Fruit fly (Drosophila melanogaster) whole organism, embryonic: ENCODE results near the gene CG2993.

Experiments used
- C15 ChIP-seq: fragments of 200-800 bp; sonication (Bioruptor generic); IDR thresholded peaks from 3 replicates; pipeline ENCODE4 v1.3.6; 2022; ENCODE audit warnings: missing biosample characterization, missing genetic modification characterization
- CG11085 ChIP-seq: fragments of 200-800 bp; sonication (Bioruptor generic); IDR thresholded peaks from 2 replicates; pipeline ENCODE4 v1.3.6; 2022; ENCODE audit warnings: missing biosample characterization, missing genetic modification characterization
- CG11696 ChIP-seq: fragments of 200-800 bp; sonication (Bioruptor generic); IDR thresholded peaks from 2 replicates; pipeline ENCODE4 v1.3.6; 2022; ENCODE audit warnings: missing biosample characterization, missing genetic modification characterization
- CG12071 ChIP-seq: fragments of 200-800 bp; sonication (Bioruptor generic); optimal IDR thresholded peaks from 3 replicates; lab custom pipeline; 2018; ENCODE audit warnings: missing biosample characterization, mild to moderate bottlenecking, missing genetic modification characterization
- CG12219 ChIP-seq: fragments of 200-800 bp; sonication (Bioruptor generic); optimal IDR thresholded peaks from 3 replicates; lab custom pipeline; 2018; ENCODE audit warnings: missing biosample characterization, mild to moderate bottlenecking, missing genetic modification characterization
- CG13123 ChIP-seq: fragments of 200-800 bp; sonication (Bioruptor generic); optimal IDR thresholded peaks from 2 replicates; lab custom pipeline; 2016; ENCODE audit warnings: missing biosample characterization, missing genetic modification characterization
- CG1647 ChIP-seq: fragments of 200-800 bp; sonication (Bioruptor generic); optimal IDR thresholded peaks from 3 replicates; lab custom pipeline; 2016; ENCODE audit warnings: missing biosample characterization, missing genetic modification characterization
- CG17359 ChIP-seq: fragments of 200-800 bp; sonication (Bioruptor generic); optimal IDR thresholded peaks from 3 replicates; lab custom pipeline; 2018; ENCODE audit warnings: missing biosample characterization, mild to moderate bottlenecking, missing genetic modification characterization, moderate library complexity
- CG1832 ChIP-seq: fragments of 200-800 bp; sonication (Bioruptor generic); optimal IDR thresholded peaks from 2 replicates; lab custom pipeline; 2017; ENCODE audit warnings: missing biosample characterization, mild to moderate bottlenecking, missing genetic modification characterization, inconsistent platforms
- CG18599 ChIP-seq: fragments of 200-800 bp; sonication (Bioruptor generic); optimal IDR thresholded peaks from 3 replicates; lab custom pipeline; 2017; ENCODE audit warnings: missing biosample characterization, missing genetic modification characterization, mild to moderate bottlenecking, moderate library complexity, missing genetic modification reagents
- CG34376 ChIP-seq: fragments of 200-800 bp; sonication (Bioruptor generic); optimal IDR thresholded peaks from 2 replicates; lab custom pipeline; 2018; ENCODE audit warnings: missing biosample characterization, mild to moderate bottlenecking, missing genetic modification characterization
- CG4707 ChIP-seq: fragments of 200-800 bp; sonication (Bioruptor generic); optimal IDR thresholded peaks from 2 replicates; lab custom pipeline; 2018; ENCODE audit warnings: missing biosample characterization, mild to moderate bottlenecking, missing genetic modification characterization, moderate library complexity
- CG4730 ChIP-seq: fragments of 200-800 bp; sonication (Bioruptor generic); IDR thresholded peaks from 2 replicates; pipeline ENCODE4 v1.3.6; 2022; ENCODE audit warnings: missing biosample characterization, missing genetic modification characterization
- CG5245 ChIP-seq: fragments of 200-800 bp; sonication (Bioruptor generic); optimal IDR thresholded peaks from 3 replicates; lab custom pipeline; 2016; ENCODE audit warnings: missing biosample characterization, missing genetic modification characterization
- CG5953 ChIP-seq: fragments of 200-800 bp; sonication (Bioruptor generic); IDR thresholded peaks from 2 replicates; pipeline ENCODE4 v1.3.6; 2022; ENCODE audit warnings: missing biosample characterization, missing genetic modification characterization
- CG6254 ChIP-seq: fragments of 200-800 bp; sonication (Bioruptor generic); optimal IDR thresholded peaks from 3 replicates; lab custom pipeline; 2017; ENCODE audit warnings: mild to moderate bottlenecking, missing biosample characterization, missing genetic modification reagents, missing genetic modification characterization
- CG7928 ChIP-seq: fragments of 200-800 bp; sonication (Bioruptor generic); optimal IDR thresholded peaks from 2 replicates; lab custom pipeline; 2017; ENCODE audit warnings: missing biosample characterization, mild to moderate bottlenecking, missing genetic modification characterization
- CG8281 ChIP-seq: fragments of 200-800 bp; sonication (Bioruptor generic); optimal IDR thresholded peaks from 2 replicates; lab custom pipeline; 2018; ENCODE audit warnings: missing biosample characterization, mild to moderate bottlenecking, missing genetic modification characterization, moderate library complexity
- CG8924 ChIP-seq: fragments of 200-800 bp; optimal IDR thresholded peaks from 3 replicates; lab custom pipeline; 2019; ENCODE audit warnings: missing biosample characterization, mild to moderate bottlenecking, missing genetic modification characterization, moderate library complexity
- CG9437 ChIP-seq: fragments of 200-800 bp; sonication (Bioruptor generic); optimal IDR thresholded peaks from 2 replicates; lab custom pipeline; 2018; ENCODE audit warnings: missing biosample characterization, mild to moderate bottlenecking, missing genetic modification characterization
- CG9817 ChIP-seq: fragments of 200-800 bp; sonication (Bioruptor generic); optimal IDR thresholded peaks from 2 replicates; lab custom pipeline; 2018; ENCODE audit warnings: missing biosample characterization, mild to moderate bottlenecking, missing genetic modification characterization, moderate library complexity
- CG9932 ChIP-seq: fragments of 200-800 bp; sonication (Bioruptor generic); IDR thresholded peaks from 2 replicates; pipeline ENCODE4 v1.3.6; 2022; ENCODE audit warnings: missing biosample characterization, missing genetic modification characterization
- D ChIP-seq, 2 experiments: fragments of 200-800 bp in 1 of 2; fragments of >200 bp in 1 of 2; sonication (Bioruptor generic) in 1 of 2; optimal IDR thresholded peaks; 2 replicates in 1 of 2; 3 replicates in 1 of 2; lab custom pipeline; 2017; ENCODE audit warnings: mild to moderate bottlenecking in 1 of 2, missing biosample characterization in 1 of 2, missing genetic modification characterization in 1 of 2, missing genetic modification reagents in 1 of 2
- ERR ChIP-seq: fragments of 200-800 bp; sonication (Bioruptor generic); optimal IDR thresholded peaks from 2 replicates; lab custom pipeline; 2016; ENCODE audit warnings: missing biosample characterization, missing genetic modification characterization
- Kr ChIP-seq: fragments of 200-800 bp; sonication (Bioruptor generic); optimal IDR thresholded peaks from 2 replicates; lab custom pipeline; 2017; ENCODE audit warnings: missing biosample characterization, mild to moderate bottlenecking, missing genetic modification characterization
- NC2β ChIP-seq: fragments of 200-800 bp; sonication (Bioruptor generic); optimal IDR thresholded peaks from 2 replicates; lab custom pipeline; 2016; ENCODE audit warnings: missing biosample characterization, missing genetic modification characterization
- NFAT ChIP-seq: fragments of 200-800 bp; sonication (Bioruptor generic); IDR thresholded peaks from 2 replicates; pipeline ENCODE4 v1.3.6; 2022; ENCODE audit warnings: missing biosample characterization, missing genetic modification characterization
- NK7.1 ChIP-seq: fragments of 200-800 bp; sonication (Bioruptor generic); optimal IDR thresholded peaks from 3 replicates; lab custom pipeline; 2016; ENCODE audit warnings: missing biosample characterization, missing genetic modification characterization
- Nf-YA ChIP-seq: fragments of 200-800 bp; sonication (Bioruptor generic); IDR thresholded peaks from 2 replicates; pipeline ENCODE4 v1.3.6; 2022; ENCODE audit warnings: missing biosample characterization, missing genetic modification characterization
- Ptx1 ChIP-seq: fragments of 200-800 bp; sonication (Bioruptor generic); IDR thresholded peaks from 2 replicates; pipeline ENCODE4 v1.3.6; 2022; ENCODE audit warnings: missing biosample characterization, missing genetic modification characterization
- TFAM ChIP-seq: fragments of 200-800 bp; sonication (Bioruptor generic); optimal IDR thresholded peaks from 2 replicates; lab custom pipeline; 2017; ENCODE audit warnings: missing biosample characterization, missing genetic modification characterization, inconsistent platforms
- bsh ChIP-seq, 2 experiments: fragments of 200-800 bp; sonication (Bioruptor generic); optimal IDR thresholded peaks; 2 replicates each; lab custom pipeline; 2017 to 2018; ENCODE audit warnings: mild to moderate bottlenecking in 2 of 2, missing biosample characterization in 2 of 2, missing genetic modification characterization in 2 of 2, moderate library complexity in 1 of 2
- cas ChIP-seq: fragments of 200-800 bp; sonication (Bioruptor generic); IDR thresholded peaks from 2 replicates; pipeline ENCODE4 v1.3.6; 2022; ENCODE audit warnings: missing biosample characterization, missing genetic modification characterization
- dati ChIP-seq: fragments of 200-800 bp; sonication (Bioruptor generic); IDR thresholded peaks from 2 replicates; pipeline ENCODE4 v1.3.6; 2022; ENCODE audit warnings: missing biosample characterization, missing genetic modification characterization
- disco-r ChIP-seq: fragments of 200-800 bp; sonication (Bioruptor generic); optimal IDR thresholded peaks from 2 replicates; lab custom pipeline; 2016; ENCODE audit warnings: missing biosample characterization, missing genetic modification characterization
- dmrt11E ChIP-seq: fragments of 200-800 bp; sonication (Bioruptor generic); optimal IDR thresholded peaks from 3 replicates; lab custom pipeline; 2018; ENCODE audit warnings: missing biosample characterization, mild to moderate bottlenecking, missing genetic modification characterization, moderate library complexity
- ems ChIP-seq: fragments of 200-800 bp; sonication (Bioruptor generic); optimal IDR thresholded peaks from 3 replicates; lab custom pipeline; 2016; ENCODE audit warnings: missing biosample characterization, missing genetic modification characterization
- exex ChIP-seq: fragments of 200-800 bp; sonication (Bioruptor generic); optimal IDR thresholded peaks from 4 replicates; lab custom pipeline; 2018; ENCODE audit warnings: missing biosample characterization, mild to moderate bottlenecking, missing genetic modification characterization, moderate library complexity
- fu2 ChIP-seq: fragments of 200-800 bp; sonication (Bioruptor generic); optimal IDR thresholded peaks from 2 replicates; lab custom pipeline; 2016; ENCODE audit warnings: missing biosample characterization, missing genetic modification characterization
- knrl ChIP-seq: fragments of 200-800 bp; sonication (Bioruptor generic); IDR thresholded peaks from 3 replicates; pipeline ENCODE4 v1.3.6; 2022; ENCODE audit warnings: missing biosample characterization, missing genetic modification characterization; ENCODE audit not compliant: partially characterized antibody
- lab ChIP-seq: fragments of 200-800 bp; sonication (Bioruptor generic); optimal IDR thresholded peaks from 3 replicates; lab custom pipeline; 2017; ENCODE audit warnings: missing biosample characterization, missing genetic modification characterization, mild to moderate bottlenecking, moderate library complexity, missing genetic modification reagents
- mirr ChIP-seq: fragments of 200-800 bp; sonication (Bioruptor generic); optimal IDR thresholded peaks from 3 replicates; lab custom pipeline; 2018; ENCODE audit warnings: missing biosample characterization, mild to moderate bottlenecking, missing genetic modification characterization
- nerfin-1 ChIP-seq: fragments of 200-800 bp; sonication (Bioruptor generic); optimal IDR thresholded peaks from 3 replicates; lab custom pipeline; 2019; ENCODE audit warnings: missing biosample characterization, mild to moderate bottlenecking, missing genetic modification characterization, moderate library complexity
- otp ChIP-seq: fragments of 200-800 bp; sonication (Bioruptor generic); IDR thresholded peaks from 3 replicates; pipeline ENCODE4, ENCODE4 v1.3.6; 2022; ENCODE audit warnings: missing biosample characterization, missing genetic modification characterization
- p53 ChIP-seq: fragments of 200-800 bp; sonication (Bioruptor generic); optimal IDR thresholded peaks from 2 replicates; lab custom pipeline; 2016; ENCODE audit warnings: missing biosample characterization, missing genetic modification characterization
- tap ChIP-seq: fragments of 200-800 bp; optimal IDR thresholded peaks from 3 replicates; lab custom pipeline; 2019; ENCODE audit warnings: missing biosample characterization, mild to moderate bottlenecking, missing genetic modification characterization, moderate library complexity
- trh ChIP-seq: fragments of 200-800 bp; sonication (Bioruptor generic); optimal IDR thresholded peaks from 2 replicates; lab custom pipeline; 2016; ENCODE audit warnings: missing biosample characterization, missing genetic modification characterization
- unc-4 ChIP-seq: fragments of 200-800 bp; sonication (Bioruptor generic); IDR thresholded peaks from 2 replicates; pipeline ENCODE4 v1.3.6; 2022; ENCODE audit warnings: missing biosample characterization, missing genetic modification characterization; ENCODE audit not compliant: partially characterized antibody
- usp ChIP-seq: fragments of >200 bp; optimal IDR thresholded peaks from 2 replicates; lab custom pipeline; 2017; ENCODE audit warnings: missing biosample characterization, missing genetic modification characterization
- wor ChIP-seq: fragments of 200-800 bp; sonication (Bioruptor generic); IDR thresholded peaks from 2 replicates; pipeline ENCODE4 v1.3.6; 2022; ENCODE audit warnings: missing biosample characterization, missing genetic modification characterization

The CG2993 gene

DNA sequence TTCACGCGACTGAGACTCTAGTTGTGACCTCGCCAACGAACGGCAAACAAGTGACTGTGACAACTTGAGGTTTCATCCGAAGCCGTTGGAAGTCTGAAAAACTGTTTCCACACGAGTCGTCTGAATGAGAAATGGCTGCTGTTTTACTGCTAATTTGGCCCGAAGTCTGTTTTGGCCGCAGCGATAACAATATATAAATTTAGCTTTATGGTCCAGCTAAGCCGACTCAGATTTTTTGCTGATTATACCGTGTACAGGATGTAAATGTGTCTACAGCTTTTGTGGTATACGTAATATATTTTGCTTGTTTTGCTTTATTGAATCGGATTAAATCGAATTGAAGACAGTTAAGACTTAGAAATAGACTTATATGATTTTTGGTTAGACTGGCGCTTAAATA lies 5.5 kb downstream of the CG2993 start, which contains the start of gene CG18268:
Gene CG18268 (minus strand): TSS at position 101 of the 400 bp plus-strand sequence.
- TF ChIP-seq CG12071: no peak
- TF ChIP-seq CG8924 (tag; lab: Kevin White, UChicago): no peak
- TF ChIP-seq Kr (GFP tag; lab: Kevin White, UChicago): no peak
- no peak for TF ChIP-seq CG18599
- TF ChIP-seq otp: no peak
- TF ChIP-seq CG9817: no peak
- TF ChIP-seq CG6254 (GFP tag; lab: Kevin White, UChicago): no peak
- no peak for TF ChIP-seq CG13123
- TF ChIP-seq CG1832: no peak
- TF ChIP-seq CG4707 (GFP tag; lab: Kevin White, UChicago): no peak
- no peak for TF ChIP-seq Ptx1 (GFP tag; lab: Robert Waterston, UW)
- TF ChIP-seq knrl (GFP tag; lab: Robert Waterston, UW): no peak
- TF ChIP-seq CG1647: no peak
- TF ChIP-seq dati (GFP tag; lab: Robert Waterston, UW): no peak
- no peak for TF ChIP-seq p53
- TF ChIP-seq usp (GFP tag; lab: Kevin White, UChicago): no peak
- TF ChIP-seq CG12219 (GFP tag; lab: Kevin White, UChicago): no peak
- no peak for TF ChIP-seq CG8281 (tag; lab: Kevin White, UChicago)
- TF ChIP-seq CG11085 (GFP tag; lab: Robert Waterston, UW): no peak

dm6 chr3R:7802693-7803092 lies 7.1 kb downstream of the CG2993 start, which contains the start of gene CG3014:
TSS of gene CG3014 (minus strand) at chr3R:7802793.
- TF ChIP-seq CG13123: no peak
- no peak for TF ChIP-seq D (optimal IDR thresholded peaks at IDR 0.05; lab: Kevin White, UChicago)
- TF ChIP-seq D (GFP tag; optimal IDR thresholded peaks at IDR 0.05; lab: Kevin White, UChicago): no peak
- TF ChIP-seq wor (GFP tag; lab: Robert Waterston, UW): no peak
- no peak for TF ChIP-seq CG4730
- TF ChIP-seq CG5245: no peak
- no peak for TF ChIP-seq NK7.1 (GFP tag; lab: Kevin White, UChicago)
- TF ChIP-seq trh (GFP tag; lab: Kevin White, UChicago): no peak
- no peak for TF ChIP-seq nerfin-1
- TF ChIP-seq CG11696: no peak
- TF ChIP-seq, all 482 proteins: peak for 0

DNA sequence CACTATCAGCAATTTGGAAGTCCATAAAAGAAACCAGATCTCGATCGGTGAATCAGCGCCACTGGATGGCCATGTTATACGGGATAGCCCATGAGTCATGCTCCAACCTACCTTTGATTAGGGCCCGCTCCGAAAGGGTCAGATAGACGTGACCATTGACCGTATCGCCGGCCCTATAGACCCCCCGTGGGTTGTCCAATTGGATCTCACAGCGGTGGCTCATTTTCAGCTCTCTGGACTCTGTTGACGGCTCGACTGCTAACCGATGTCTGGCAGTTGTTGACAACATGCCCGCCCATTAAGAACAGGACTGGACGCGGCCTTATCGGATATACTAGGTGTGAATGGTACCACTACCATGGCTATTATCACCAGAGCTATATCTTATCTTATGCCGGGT lies 11.3 kb downstream of the CG2993 start, which contains the start of gene CG18744:
Gene CG18744 (minus strand): TSS at position 247 of the 400 bp plus-strand sequence.
- TF ChIP-seq exex (tag; lab: Kevin White, UChicago): peak; percentile 70
- TF ChIP-seq CG13123: no peak
- TF ChIP-seq tap: no peak
- TF ChIP-seq disco-r (GFP tag; lab: Kevin White, UChicago): no peak
- peak; percentile 23 for TF ChIP-seq lab (GFP tag; lab: Kevin White, UChicago)
- TF ChIP-seq CG1647: no peak
- no peak for TF ChIP-seq cas (GFP tag; lab: Robert Waterston, UW)
- no peak for TF ChIP-seq CG17359
- no peak for TF ChIP-seq CG7928 (GFP tag; lab: Kevin White, UChicago)
- no peak for TF ChIP-seq Nf-YA (GFP tag; lab: Robert Waterston, UW)
- no peak for TF ChIP-seq bsh (GFP tag; optimal IDR thresholded peaks at IDR 0.05; lab: Kevin White, UChicago)
- no peak for TF ChIP-seq CG5953 (GFP tag; lab: Robert Waterston, UW)
- peak; percentile 54 for TF ChIP-seq mirr (GFP tag; lab: Kevin White, UChicago)
- TF ChIP-seq ERR (GFP tag; lab: Kevin White, UChicago): no peak
- TF ChIP-seq C15 (GFP tag; lab: Robert Waterston, UW): no peak
- TF ChIP-seq fu2 (GFP tag; lab: Kevin White, UChicago): no peak
- no peak for TF ChIP-seq TFAM
- TF ChIP-seq NFAT: 0 out of 2 replicates have a peak, but pooled peaks have one; percentile 25
- TF ChIP-seq CG9437 (GFP tag; lab: Kevin White, UChicago): no peak
- no peak for TF ChIP-seq NC2β
- TF ChIP-seq unc-4: no peak
- no peak for TF ChIP-seq dmrt11E
- no peak for TF ChIP-seq ems (GFP tag; lab: Kevin White, UChicago)
- TF ChIP-seq CG34376 (GFP tag; lab: Kevin White, UChicago): peak; percentile 57
- no peak for TF ChIP-seq CG9932 (GFP tag; lab: Robert Waterston, UW)
